Worm (Caenorhabditis elegans): ENCODE data around the gene pgap-2.

Gene pgap-2

DNA sequence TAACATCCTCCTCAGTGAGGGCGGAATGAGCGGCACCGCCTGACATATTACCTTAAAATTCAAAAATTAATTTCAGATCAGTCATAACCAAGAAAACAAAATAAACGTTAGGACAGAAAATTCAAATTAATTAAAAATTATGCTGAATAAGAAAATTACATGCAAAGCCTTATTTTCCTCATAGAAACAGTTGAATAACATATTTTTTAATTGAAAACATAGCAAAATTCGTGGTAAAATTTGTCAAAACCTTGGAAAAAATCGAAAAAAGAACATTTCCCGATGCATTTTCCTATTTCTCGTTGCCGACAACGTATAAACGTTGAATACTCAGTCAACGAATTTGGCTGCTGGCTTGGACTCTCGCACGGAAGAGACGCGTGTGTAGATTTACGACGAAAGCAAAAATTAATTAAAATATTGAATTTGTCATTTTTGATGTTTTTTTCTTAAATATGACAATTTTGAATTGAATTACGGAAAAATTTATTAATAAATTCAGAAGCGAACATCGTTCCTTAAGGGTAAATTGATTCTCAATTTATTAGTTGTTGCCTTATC lies 48.8 kb downstream of the pgap-2 start, which contains the start of the genes rps-0 and rbg-3 (continued):
- TF ChIP-seq lin-26 (GFP tag; IDR thresholded peaks at IDR 0.05) (no peak), lin-40 (tag; optimal IDR thresholded peaks at IDR 0.05) (peak; percentile 85), attf-5 (GFP tag; optimal IDR thresholded peaks at IDR 0.05) (peak; percentile 93), Y95B8A.8 (GFP tag; IDR thresholded peaks at IDR 0.05) (0 out of 2 replicates have a peak, but pooled peaks have one; percentile 30), C17E4.6 (GFP tag; IDR thresholded peaks at IDR 0.05) (peak; percentile 46; the same call in 1 of the 2 replicates), F37B4.10 (GFP tag; IDR thresholded peaks at IDR 0.05) (no peak), T26A5.8 (tag; optimal IDR thresholded peaks at IDR 0.05) (no peak), attf-3 (GFP tag; conservative IDR thresholded peaks at IDR 0.05) (peak; percentile 48; the same call in 1 of the 2 replicates), D2030.7 (GFP tag; IDR thresholded peaks at IDR 0.05) (peak; percentile 79), nhr-80 (tag; optimal IDR thresholded peaks at IDR 0.05) (peak; percentile 37), nhr-90 (tag; optimal IDR thresholded peaks at IDR 0.05) (no peak), B0336.3 (GFP tag; IDR thresholded peaks at IDR 0.05) (0 out of 2 replicates have a peak, but pooled peaks have one; percentile 35), egl-44 (GFP tag; IDR thresholded peaks at IDR 0.05) (no peak), Y53F4B.3 (GFP tag; IDR thresholded peaks at IDR 0.05) (no peak), bed-2 (GFP tag; IDR thresholded peaks at IDR 0.05) (no peak), egl-18 (GFP tag; IDR thresholded peaks at IDR 0.05) (no peak), F49E8.2 (tag; optimal IDR thresholded peaks at IDR 0.05; ENCODE audit: insufficient read depth) (peak; percentile 74), tbp1 (GFP tag; optimal IDR thresholded peaks at IDR 0.05) (peak; percentile 64), rec-8 (tag; optimal IDR thresholded peaks at IDR 0.05) (no peak), F39B2.1 (GFP tag; IDR thresholded peaks at IDR 0.05) (no peak), egrh-3 (GFP tag; IDR thresholded peaks at IDR 0.05) (no peak), lsy-27 (tag; optimal IDR thresholded peaks at IDR 0.05; ENCODE audit: borderline replicate concordance, insufficient read depth) (no peak), madf-10 (tag; optimal IDR thresholded peaks at IDR 0.05) (peak; percentile 77), snpc-1.3 (tag; optimal IDR thresholded peaks at IDR 0.05; ENCODE audit: insufficient read depth) (peak; percentile 87), rcor-1 (GFP tag; IDR thresholded peaks at IDR 0.05) (peak; percentile 80), bed-1 (GFP tag; IDR thresholded peaks at IDR 0.05) (no peak), lir-1 (GFP tag; conservative IDR thresholded peaks at IDR 0.05) (0 out of 2 replicates have a peak, but pooled peaks have one; percentile 22), hsf-1 (GFP tag; IDR thresholded peaks at IDR 0.05) (peak; percentile 56; the same call in 1 of the 2 replicates), ama-1 (optimal IDR thresholded peaks at IDR 0.05) (no peak), ama-1 (GFP tag; optimal IDR thresholded peaks at IDR 0.05) (no peak), lin-35 (GFP tag; optimal IDR thresholded peaks at IDR 0.05) (peak in 2 of 3 experiments; percentile 64 to 92), nfyb-1 (GFP tag; IDR thresholded peaks at IDR 0.05) (peak; percentile 86), F23B12.7 (tag; optimal IDR thresholded peaks at IDR 0.05; ENCODE audit: insufficient read depth) (peak; percentile 94), F52B5.7 (tag; optimal IDR thresholded peaks at IDR 0.05) (no peak), ceh-40 (GFP tag; IDR thresholded peaks at IDR 0.05) (no peak), Y53G8AR.9 (GFP tag; conservative IDR thresholded peaks at IDR 0.05) (peak; percentile 58; the same call in 1 of the 2 replicates), xnd-1 (tag; optimal IDR thresholded peaks at IDR 0.05) (peak; percentile 20), F55B11.4 (tag; optimal IDR thresholded peaks at IDR 0.05; ENCODE audit: borderline replicate concordance, insufficient read depth) (no peak), hmg-20 (GFP tag; IDR thresholded peaks at IDR 0.05) (no peak), mxl-1 (tag; optimal IDR thresholded peaks at IDR 0.05) (no peak), ekl-4 (GFP tag; IDR thresholded peaks at IDR 0.05) (peak; percentile 41), hlh-12 (tag; optimal IDR thresholded peaks at IDR 0.05) (no peak), ztf-28 (GFP tag; IDR thresholded peaks at IDR 0.05) (0 out of 2 replicates have a peak, but pooled peaks have one; percentile 30), sdz-38 (tag; optimal IDR thresholded peaks at IDR 0.05) (no peak), F57A8.1 (GFP tag; optimal IDR thresholded peaks at IDR 0.05) (no peak), akir-1 (GFP tag; optimal IDR thresholded peaks at IDR 0.05) (no peak), lag-1 (GFP tag; IDR thresholded peaks at IDR 0.05) (no peak), B0261.1 (tag; optimal IDR thresholded peaks at IDR 0.05) (no peak)

Data from whole organism, young adult.